Fruit fly (Drosophila melanogaster): ENCODE results near the gene Rox8.

Gene Rox8

DNA sequence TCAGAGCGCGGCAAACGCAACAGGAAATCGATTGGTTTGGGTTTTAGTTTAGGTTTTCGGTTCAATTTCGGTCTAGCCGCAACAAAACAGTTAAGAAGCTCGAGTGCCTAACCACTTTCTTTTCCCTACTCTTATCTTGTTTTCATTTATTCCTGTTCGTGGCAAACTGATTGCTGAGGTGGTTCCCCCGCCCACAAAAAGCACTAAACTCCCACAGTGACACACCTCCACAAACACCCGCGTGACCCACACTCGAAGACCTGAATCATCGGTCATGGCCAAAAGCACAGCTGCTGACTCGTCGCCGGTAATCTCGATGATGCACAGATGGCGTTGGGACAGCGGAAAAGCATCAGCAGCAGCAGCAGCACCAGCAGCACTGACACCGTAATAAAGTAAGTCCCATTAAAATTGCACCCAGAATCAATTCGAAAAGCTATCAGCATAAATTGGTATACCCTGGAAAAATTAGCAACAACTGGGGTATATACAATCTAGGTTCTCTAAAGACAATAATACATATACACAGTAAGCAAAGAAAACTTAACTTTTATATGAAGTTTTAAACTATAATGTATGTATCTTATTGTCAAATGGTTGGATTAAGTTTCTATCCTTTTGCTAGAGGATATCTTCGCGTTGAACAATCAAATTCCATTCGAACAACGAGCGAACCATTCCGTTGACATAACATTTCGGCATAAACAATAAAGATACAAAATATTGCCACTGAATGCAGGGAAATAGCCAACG, 22.2 kb downstream of the Rox8 start (continued):
- peak; percentile 77 for TF ChIP-seq svp (GFP tag)
- TF ChIP-seq CG6276 (GFP tag; optimal IDR thresholded peaks at IDR 0.05): no peak
- TF ChIP-seq spab (GFP tag; optimal IDR thresholded peaks at IDR 0.05): no peak
- no peak for TF ChIP-seq Lpt (GFP tag; optimal IDR thresholded peaks at IDR 0.05)
- TF ChIP-seq fkh (GFP tag; optimal IDR thresholded peaks at IDR 0.05): no peak
- no peak for TF ChIP-seq lz (GFP tag; optimal IDR thresholded peaks at IDR 0.05)
- TF ChIP-seq cyc (GFP tag; optimal IDR thresholded peaks at IDR 0.05): peak; percentile 33
- no peak for TF ChIP-seq CG7368 (GFP tag; optimal IDR thresholded peaks at IDR 0.05)
- peak; percentile 10 for TF ChIP-seq CG3919 (GFP tag; optimal IDR thresholded peaks at IDR 0.05)

DNA sequence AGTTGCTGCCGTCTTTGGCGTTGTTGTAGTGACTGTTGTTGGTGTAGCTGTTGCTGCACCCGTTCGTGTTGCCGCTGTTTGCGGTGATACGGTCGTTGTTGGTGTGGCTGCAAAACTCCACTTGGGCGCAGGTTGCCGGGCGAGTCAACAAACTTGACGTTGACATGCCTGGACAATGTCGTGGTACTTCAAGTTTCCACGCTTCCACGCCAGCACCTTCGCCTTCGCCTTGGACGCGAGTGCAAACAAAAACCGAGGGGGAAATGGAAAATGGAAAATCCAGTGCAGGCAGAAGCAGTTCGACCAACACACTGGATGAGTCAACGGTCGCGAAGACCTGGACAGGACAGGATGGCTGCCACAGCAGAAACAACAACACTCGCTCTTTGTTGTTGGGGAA, 23.4 kb downstream of the Rox8 start:
- TF ChIP-seq net (GFP tag; optimal IDR thresholded peaks at IDR 0.05): no peak
- no peak for TF ChIP-seq Ets96B (tag; optimal IDR thresholded peaks at IDR 0.05)
- no peak for TF ChIP-seq CG16779 (tag; optimal IDR thresholded peaks at IDR 0.05)
- TF ChIP-seq OdsH (GFP tag; optimal IDR thresholded peaks at IDR 0.05): no peak
- no peak for TF ChIP-seq CG11294 (GFP tag; IDR thresholded peaks at IDR 0.05)

DNA sequence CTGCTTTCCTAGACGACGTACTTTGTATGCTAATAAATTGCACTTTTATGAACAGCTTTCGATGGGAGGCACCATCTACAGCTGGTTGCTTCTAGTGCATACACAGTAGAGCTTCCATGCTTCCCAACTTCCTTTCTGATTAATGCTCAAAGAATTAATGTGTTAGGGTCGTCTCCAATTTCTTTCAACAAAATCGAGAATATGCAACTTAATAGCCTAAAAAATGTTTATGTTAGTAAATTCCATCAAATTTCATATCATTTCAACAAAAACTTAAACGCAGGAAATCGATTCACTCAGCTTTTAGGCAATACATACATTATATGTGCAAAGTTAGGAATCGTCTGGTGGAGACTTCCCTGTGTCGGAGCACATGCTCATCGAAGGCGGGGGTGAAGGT, 23.9 kb downstream of the Rox8 start:
- TF ChIP-seq net (GFP tag; optimal IDR thresholded peaks at IDR 0.05): peak; percentile 22
- TF ChIP-seq fd85E (GFP tag; optimal IDR thresholded peaks at IDR 0.05): no peak
- peak; percentile 42 for TF ChIP-seq CG3919 (GFP tag; optimal IDR thresholded peaks at IDR 0.05)
- no peak for TF ChIP-seq Hr38 (GFP tag; optimal IDR thresholded peaks at IDR 0.05)
- peak; percentile 74 for TF ChIP-seq dsx (GFP tag; optimal IDR thresholded peaks at IDR 0.05; ENCODE audit: poor library complexity, severe bottlenecking)
- peak; percentile 68 for TF ChIP-seq CG10669 (GFP tag; optimal IDR thresholded peaks at IDR 0.05)
- no peak for TF ChIP-seq vri (GFP tag; optimal IDR thresholded peaks at IDR 0.05)
- TF ChIP-seq OdsH (GFP tag; optimal IDR thresholded peaks at IDR 0.05): peak; percentile 43
- TF ChIP-seq CG15336 (GFP tag; IDR thresholded peaks at IDR 0.05): peak; percentile 67
- no peak for TF ChIP-seq Hr39 (GFP tag; optimal IDR thresholded peaks at IDR 0.05)
- TF ChIP-seq Blimp-1 (GFP tag; optimal IDR thresholded peaks at IDR 0.05): no peak
- TF ChIP-seq CG6276 (GFP tag; optimal IDR thresholded peaks at IDR 0.05): peak; percentile 69
- TF ChIP-seq acj6 (GFP tag; optimal IDR thresholded peaks at IDR 0.05): peak; percentile 31
- no peak for TF ChIP-seq CG8319 (GFP tag; optimal IDR thresholded peaks at IDR 0.05)
- TF ChIP-seq Smox (GFP tag; optimal IDR thresholded peaks at IDR 0.05): no peak
- no peak for TF ChIP-seq CG11902 (GFP tag; optimal IDR thresholded peaks at IDR 0.05)
- TF ChIP-seq salr (GFP tag; optimal IDR thresholded peaks at IDR 0.05): peak; percentile 48 to 50
- TF ChIP-seq dac (GFP tag; optimal IDR thresholded peaks at IDR 0.05): peak; percentile 0
- no peak for TF ChIP-seq CG7368 (GFP tag; optimal IDR thresholded peaks at IDR 0.05)
- peak; percentile 43; the same call in 2 of the 3 replicates for TF ChIP-seq eg (GFP tag; IDR thresholded peaks at IDR 0.05)
- TF ChIP-seq CG4318 (GFP tag; optimal IDR thresholded peaks at IDR 0.05): peak; percentile 53
- TF ChIP-seq achi (GFP tag; optimal IDR thresholded peaks at IDR 0.05): peak; percentile 52
- TF ChIP-seq fd59A (GFP tag; optimal IDR thresholded peaks at IDR 0.05): peak; percentile 22
- no peak for TF ChIP-seq CG11294 (GFP tag; IDR thresholded peaks at IDR 0.05)
- no peak for TF ChIP-seq Sox102F (GFP tag; optimal IDR thresholded peaks at IDR 0.05)
- peak; percentile 13 for TF ChIP-seq CG16779 (tag; optimal IDR thresholded peaks at IDR 0.05)
- TF ChIP-seq CG3032 (tag; optimal IDR thresholded peaks at IDR 0.05): peak; percentile 47
- TF ChIP-seq CG6854 (GFP tag; optimal IDR thresholded peaks at IDR 0.05): no peak
- no peak for TF ChIP-seq CG6163 (GFP tag; IDR thresholded peaks at IDR 0.05)
- TF ChIP-seq Hr4 (GFP tag; optimal IDR thresholded peaks at IDR 0.05): peak; percentile 55
- TF ChIP-seq CG10631 (GFP tag; optimal IDR thresholded peaks at IDR 0.05): peak; percentile 52
- TF ChIP-seq CG11762 (GFP tag; optimal IDR thresholded peaks at IDR 0.05; ENCODE audit: insufficient read depth): no peak
- TF ChIP-seq fkh (GFP tag; optimal IDR thresholded peaks at IDR 0.05): no peak
- TF ChIP-seq CG8119 (GFP tag; IDR thresholded peaks at IDR 0.05): peak; percentile 45; the same call in 1 of the 3 replicates
- peak; percentile 35 for TF ChIP-seq spab (GFP tag; optimal IDR thresholded peaks at IDR 0.05)
- TF ChIP-seq Met (GFP tag; optimal IDR thresholded peaks at IDR 0.05): no peak
- peak; percentile 83 for TF ChIP-seq Eip78C (GFP tag)
- peak; percentile 20 to 30 for TF ChIP-seq ss (GFP tag; optimal IDR thresholded peaks at IDR 0.05)
- no peak for TF ChIP-seq svp (GFP tag)
- no peak for TF ChIP-seq esn (GFP tag; optimal IDR thresholded peaks at IDR 0.05)
- peak; percentile 23; the same call in 1 of the 2 replicates for TF ChIP-seq Gug (GFP tag; IDR thresholded peaks at IDR 0.05)
- TF ChIP-seq lz (GFP tag; optimal IDR thresholded peaks at IDR 0.05): no peak

Data from whole organism, prepupa.